Worm (Caenorhabditis elegans) whole organism, L1 larva: ENCODE measurements around the gene ZK697.14.

Experiments used
- C04F5.9 ChIP-seq: sonication (generic microtip); optimal IDR thresholded peaks from 2 replicates; lab custom pipeline; 2016; ENCODE audit warnings: missing genetic modification characterization, missing compliant biosample characterization
- aha-1 ChIP-seq: fragments of 150-350 bp; optimal IDR thresholded peaks from 2 replicates; lab custom pipeline; 2014; ENCODE audit warnings: missing biosample characterization, missing genetic modification characterization
- egl-27 ChIP-seq, 2 experiments: fragments of 150-350 bp in 1 of 2; sonication (generic microtip); optimal IDR thresholded peaks; 3 replicates each; lab custom pipeline; 2017 to 2018; ENCODE audit warnings: missing biosample characterization in 2 of 2, missing genetic modification characterization in 2 of 2, missing genetic modification reagents in 2 of 2
- elt-3 ChIP-seq, 6 experiments: fragments of 150-350 bp in 1 of 6; sonication (generic microtip); optimal IDR thresholded peaks; 2 replicates each; lab custom pipeline; 2017 to 2018; ENCODE audit warnings: missing biosample characterization in 6 of 6, missing genetic modification characterization in 6 of 6, inconsistent platforms in 1 of 6
- fkh-10 ChIP-seq: sonication (generic microtip); optimal IDR thresholded peaks from 2 replicates; lab custom pipeline; 2017; ENCODE audit warnings: missing biosample characterization, missing genetic modification reagents, missing genetic modification characterization
- fos-1 ChIP-seq: fragments of 150-350 bp; optimal IDR thresholded peaks from 2 replicates; lab custom pipeline; 2014; ENCODE audit warnings: missing biosample characterization, missing genetic modification characterization
- lin-39 ChIP-seq: fragments of 150-350 bp; optimal IDR thresholded peaks from 2 replicates; lab custom pipeline; 2014; ENCODE audit warnings: missing biosample characterization, missing genetic modification reagents, missing genetic modification characterization
- lsy-2 ChIP-seq, 2 experiments: fragments of 150-350 bp; optimal IDR thresholded peaks; 2 replicates each; lab custom pipeline; 2014; ENCODE audit warnings: missing biosample characterization in 2 of 2, missing genetic modification characterization in 2 of 2
- mab-9 ChIP-seq: fragments of 200-800 bp; sonication (Bioruptor generic); IDR thresholded peaks from 2 replicates; pipeline ENCODE4 v1.3.6; 2022; ENCODE audit warnings: missing genetic modification reagents, missing genetic modification characterization, missing compliant biosample characterization
- nhr-90 ChIP-seq: sonication (generic microtip); optimal IDR thresholded peaks from 2 replicates; lab custom pipeline; 2016; ENCODE audit warnings: mild to moderate bottlenecking, missing genetic modification characterization, missing compliant biosample characterization; ENCODE audit not compliant: poor library complexity
- sptf-1 ChIP-seq: fragments of 150-350 bp; optimal IDR thresholded peaks from 2 replicates; lab custom pipeline; 2014; ENCODE audit warnings: missing biosample characterization, missing genetic modification characterization
- unc-62 ChIP-seq: fragments of 150-350 bp; optimal IDR thresholded peaks from 2 replicates; lab custom pipeline; 2014; ENCODE audit warnings: missing biosample characterization, missing genetic modification reagents, missing genetic modification characterization
- unc-86 ChIP-seq: sonication (generic microtip); optimal IDR thresholded peaks from 2 replicates; lab custom pipeline; 2016; ENCODE audit warnings: missing genetic modification characterization, missing compliant biosample characterization
- zag-1 ChIP-seq: fragments of 150-350 bp; optimal IDR thresholded peaks from 2 replicates; lab custom pipeline; 2014; ENCODE audit warnings: missing biosample characterization, missing genetic modification characterization

DNA sequence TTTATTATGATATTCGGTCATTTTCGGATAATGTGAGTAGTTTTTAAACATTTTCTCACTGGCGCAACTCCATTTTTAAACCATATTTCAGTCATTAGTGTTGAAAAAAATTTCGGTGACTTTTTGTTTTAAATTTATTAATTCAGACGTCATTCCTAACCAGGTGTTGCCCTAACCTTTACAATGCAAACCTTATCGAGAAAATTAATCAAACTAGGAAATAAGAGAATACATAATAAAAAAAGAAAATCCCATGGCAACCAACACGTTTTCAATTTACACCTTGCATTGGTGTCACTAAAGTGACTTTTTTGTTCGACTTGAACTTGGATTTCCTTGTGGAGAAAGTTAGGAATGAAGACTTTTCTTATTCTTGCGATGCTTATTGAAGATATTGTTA, 32.7 kb upstream of the ZK697.14 start, which contains the start of gene F36H9.2:
- TF ChIP-seq C04F5.9 (no peak), unc-62 (GFP tag; lab: Kevin White, UChicago) (no peak), fkh-10 (no peak), fos-1 (no peak), lsy-2 (tag; optimal IDR thresholded peaks at IDR 0.05; lab: Kevin White, UChicago) (no peak), sptf-1 (no peak), elt-3 (tag; optimal IDR thresholded peaks at IDR 0.05; lab: Kevin White, UChicago) (no peak), zag-1 (tag; lab: Kevin White, UChicago) (no peak), mab-9 (GFP tag; lab: Robert Waterston, UW) (no peak), lin-39 (no peak), unc-86 (tag; lab: Kevin White, UChicago) (no peak), nhr-90 (no peak), aha-1 (tag; lab: Kevin White, UChicago) (no peak), egl-27 (tag; optimal IDR thresholded peaks at IDR 0.05; lab: Kevin White, UChicago) (no peak)
